Worm (Caenorhabditis elegans) whole organism, L2 larva: Measurements from ENCODE around the gene C14C10.10.

Source experiments
- C34F6.9 ChIP-seq: fragments of 150-350 bp; optimal IDR thresholded peaks from 2 replicates; lab custom pipeline; 2014; ENCODE audit warnings: missing biosample characterization, missing genetic modification characterization
- F13H6.1 ChIP-seq: sonication (generic microtip); optimal IDR thresholded peaks from 2 replicates; lab custom pipeline; 2016; ENCODE audit warnings: missing genetic modification characterization, missing compliant biosample characterization
- R02D3.7 ChIP-seq: fragments of 150-350 bp; optimal IDR thresholded peaks from 2 replicates; lab custom pipeline; 2014; ENCODE audit warnings: missing biosample characterization, missing genetic modification characterization
- Y55F3AM.14 ChIP-seq: fragments of 200-800 bp; sonication (Bioruptor generic); optimal IDR thresholded peaks from 2 replicates; lab custom pipeline; 2018; ENCODE audit warnings: mild to moderate bottlenecking, missing genetic modification characterization, missing compliant biosample characterization
- ZK546.5 ChIP-seq: sonication (generic microtip); optimal IDR thresholded peaks from 2 replicates; lab custom pipeline; 2017; ENCODE audit warnings: missing biosample characterization, missing genetic modification characterization
- alr-1 ChIP-seq: fragments of 150-350 bp; optimal IDR thresholded peaks from 2 replicates; lab custom pipeline; 2014; ENCODE audit warnings: missing biosample characterization, missing genetic modification characterization
- aly-2 ChIP-seq: fragments of 150-350 bp; optimal IDR thresholded peaks from 2 replicates; lab custom pipeline; 2014; ENCODE audit warnings: missing biosample characterization, missing genetic modification characterization
- ama-1 ChIP-seq: fragments of 150-350 bp; optimal IDR thresholded peaks from 2 replicates; lab custom pipeline; 2018; ENCODE audit warnings: inconsistent platforms
- blmp-1 ChIP-seq: sonication (generic microtip); optimal IDR thresholded peaks from 2 replicates; lab custom pipeline; 2017; ENCODE audit warnings: missing genetic modification characterization, mild to moderate bottlenecking, missing compliant biosample characterization, antibody characterized with exemption, moderate library complexity; ENCODE audit not compliant: insufficient read depth
- ceh-16 ChIP-seq: fragments of 150-350 bp; optimal IDR thresholded peaks from 2 replicates; lab custom pipeline; 2014; ENCODE audit warnings: missing biosample characterization, missing genetic modification characterization
- ceh-82 ChIP-seq: fragments of 150-350 bp; optimal IDR thresholded peaks from 2 replicates; lab custom pipeline; 2014; ENCODE audit warnings: missing biosample characterization, missing genetic modification characterization
- crh-2 ChIP-seq: sonication (generic microtip); optimal IDR thresholded peaks from 2 replicates; lab custom pipeline; 2017; ENCODE audit warnings: missing biosample characterization, missing genetic modification characterization
- dmd-4 ChIP-seq: sonication (generic microtip); optimal IDR thresholded peaks from 2 replicates; lab custom pipeline; 2017; ENCODE audit warnings: missing biosample characterization, missing genetic modification characterization
- egl-27 ChIP-seq: sonication (generic microtip); optimal IDR thresholded peaks from 3 replicates; lab custom pipeline; 2017; ENCODE audit warnings: missing biosample characterization, missing genetic modification reagents, missing genetic modification characterization
- elt-1 ChIP-seq: fragments of 150-350 bp; optimal IDR thresholded peaks from 2 replicates; lab custom pipeline; 2014; ENCODE audit warnings: missing biosample characterization, missing genetic modification characterization
- elt-3 ChIP-seq: sonication (generic microtip); optimal IDR thresholded peaks from 2 replicates; lab custom pipeline; 2017; ENCODE audit warnings: missing biosample characterization, missing genetic modification characterization
- fos-1 ChIP-seq: fragments of 150-350 bp; optimal IDR thresholded peaks from 2 replicates; lab custom pipeline; 2014; ENCODE audit warnings: missing biosample characterization, missing genetic modification characterization
- gmeb-1 ChIP-seq: fragments of 150-350 bp; optimal IDR thresholded peaks from 2 replicates; lab custom pipeline; 2014; ENCODE audit warnings: missing biosample characterization, missing genetic modification characterization
- lin-11 ChIP-seq: fragments of 150-350 bp; sonication (generic microtip); optimal IDR thresholded peaks from 2 replicates; lab custom pipeline; 2014; ENCODE audit warnings: missing biosample characterization, missing genetic modification characterization, inconsistent platforms, mixed read lengths
- lin-13 ChIP-seq: fragments of 150-350 bp; optimal IDR thresholded peaks from 2 replicates; lab custom pipeline; 2014; ENCODE audit warnings: missing biosample characterization, missing genetic modification reagents, missing genetic modification characterization
- lin-39 ChIP-seq: fragments of 150-350 bp; optimal IDR thresholded peaks from 2 replicates; lab custom pipeline; 2014; ENCODE audit warnings: missing biosample characterization, missing genetic modification reagents, missing genetic modification characterization
- lsy-2 ChIP-seq, 2 experiments: fragments of 150-350 bp in 1 of 2; sonication (generic microtip) in 1 of 2; optimal IDR thresholded peaks; 2 replicates each; lab custom pipeline; 2014 to 2017; ENCODE audit warnings: missing biosample characterization in 2 of 2, missing genetic modification characterization in 2 of 2
- mab-5 ChIP-seq: fragments of 150-350 bp; optimal IDR thresholded peaks from 2 replicates; lab custom pipeline; 2014; ENCODE audit warnings: missing biosample characterization, missing genetic modification characterization
- mbf-1 ChIP-seq: sonication (generic microtip); optimal IDR thresholded peaks from 2 replicates; lab custom pipeline; 2017; ENCODE audit warnings: missing biosample characterization, missing genetic modification characterization
- mdl-1 ChIP-seq, 2 experiments: fragments of 150-350 bp in 1 of 2; sonication (generic microtip) in 1 of 2; optimal IDR thresholded peaks; 2 replicates each; lab custom pipeline; 2017; ENCODE audit warnings: missing biosample characterization in 2 of 2, missing genetic modification characterization in 2 of 2
- nhr-10 ChIP-seq: sonication (generic microtip); optimal IDR thresholded peaks from 2 replicates; lab custom pipeline; 2017; ENCODE audit warnings: missing biosample characterization, missing genetic modification characterization
- nhr-11 ChIP-seq: fragments of 150-350 bp; optimal IDR thresholded peaks from 2 replicates; lab custom pipeline; 2014; ENCODE audit warnings: missing biosample characterization, missing genetic modification characterization
- nhr-12 ChIP-seq: fragments of 150-350 bp; optimal IDR thresholded peaks from 2 replicates; lab custom pipeline; 2014; ENCODE audit warnings: missing biosample characterization, missing genetic modification characterization
- nhr-129 ChIP-seq: fragments of 150-350 bp; optimal IDR thresholded peaks from 2 replicates; lab custom pipeline; 2014; ENCODE audit warnings: missing biosample characterization, missing genetic modification characterization
- nhr-21 ChIP-seq: fragments of 150-350 bp; optimal IDR thresholded peaks from 2 replicates; lab custom pipeline; 2014; ENCODE audit warnings: missing biosample characterization, missing genetic modification characterization
- nhr-23 ChIP-seq: fragments of 150-350 bp; optimal IDR thresholded peaks from 2 replicates; lab custom pipeline; 2014; ENCODE audit warnings: missing biosample characterization, missing genetic modification reagents, missing genetic modification characterization
- nhr-237 ChIP-seq: fragments of 150-350 bp; optimal IDR thresholded peaks from 2 replicates; lab custom pipeline; 2014; ENCODE audit warnings: missing biosample characterization, missing genetic modification characterization
- nhr-25 ChIP-seq: fragments of 150-350 bp; sonication (generic microtip); optimal IDR thresholded peaks from 3 replicates; lab custom pipeline; 2014; ENCODE audit warnings: missing biosample characterization, missing genetic modification characterization
- nhr-6 ChIP-seq: fragments of 150-350 bp; optimal IDR thresholded peaks from 2 replicates; lab custom pipeline; 2014; ENCODE audit warnings: missing biosample characterization, missing genetic modification characterization
- nhr-77 ChIP-seq: fragments of 150-350 bp; optimal IDR thresholded peaks from 2 replicates; lab custom pipeline; 2014; ENCODE audit warnings: missing biosample characterization, missing genetic modification characterization
- peb-1 ChIP-seq: fragments of 150-350 bp; optimal IDR thresholded peaks from 2 replicates; lab custom pipeline; 2014; ENCODE audit warnings: missing biosample characterization, missing genetic modification characterization
- sem-4 ChIP-seq: fragments of 150-350 bp; optimal IDR thresholded peaks from 2 replicates; lab custom pipeline; 2014; ENCODE audit warnings: missing biosample characterization, missing genetic modification reagents, missing genetic modification characterization
- skn-1 ChIP-seq: sonication (generic microtip); optimal IDR thresholded peaks from 2 replicates; lab custom pipeline; 2017; ENCODE audit warnings: missing biosample characterization, missing genetic modification characterization
- sma-3 ChIP-seq: sonication (generic microtip); optimal IDR thresholded peaks from 2 replicates; lab custom pipeline; 2016; ENCODE audit warnings: missing genetic modification reagents, missing genetic modification characterization, missing compliant biosample characterization
- sma-9 ChIP-seq, 2 experiments: fragments of 150-350 bp in 1 of 2; sonication (generic microtip) in 1 of 2; optimal IDR thresholded peaks; 2 replicates each; lab custom pipeline; 2014 to 2016; ENCODE audit warnings: missing genetic modification characterization in 2 of 2, mild to moderate bottlenecking in 1 of 2, missing biosample characterization in 1 of 2, missing compliant biosample characterization in 1 of 2, missing genetic modification reagents in 1 of 2, moderate library complexity in 1 of 2
- snpc-4 ChIP-seq: fragments of 150-350 bp; optimal IDR thresholded peaks from 2 replicates; lab custom pipeline; 2014; ENCODE audit warnings: missing biosample characterization, missing genetic modification characterization
- unc-39 ChIP-seq: fragments of 150-350 bp; optimal IDR thresholded peaks from 2 replicates; lab custom pipeline; 2014; ENCODE audit warnings: missing biosample characterization, missing genetic modification characterization
- unc-55 ChIP-seq: fragments of 150-350 bp; sonication (generic microtip); optimal IDR thresholded peaks from 3 replicates; lab custom pipeline; 2014; ENCODE audit warnings: missing biosample characterization, missing genetic modification reagents, missing genetic modification characterization
- unc-62 ChIP-seq: fragments of 150-350 bp; optimal IDR thresholded peaks from 2 replicates; lab custom pipeline; 2014; ENCODE audit warnings: missing biosample characterization, missing genetic modification reagents, missing genetic modification characterization
- ztf-1 ChIP-seq: fragments of 200-800 bp; sonication (Bioruptor generic); conservative IDR thresholded peaks from 2 replicates; pipeline ENCODE4 v1.3.6; 2022; ENCODE audit warnings: missing genetic modification characterization, missing compliant biosample characterization
- ztf-11 ChIP-seq: sonication (generic microtip); optimal IDR thresholded peaks from 2 replicates; lab custom pipeline; 2017; ENCODE audit warnings: missing biosample characterization, missing genetic modification characterization
- ztf-4 ChIP-seq: fragments of 150-350 bp; optimal IDR thresholded peaks from 2 replicates; lab custom pipeline; 2014; ENCODE audit warnings: missing biosample characterization, missing genetic modification characterization

The C14C10.10 gene

DNA sequence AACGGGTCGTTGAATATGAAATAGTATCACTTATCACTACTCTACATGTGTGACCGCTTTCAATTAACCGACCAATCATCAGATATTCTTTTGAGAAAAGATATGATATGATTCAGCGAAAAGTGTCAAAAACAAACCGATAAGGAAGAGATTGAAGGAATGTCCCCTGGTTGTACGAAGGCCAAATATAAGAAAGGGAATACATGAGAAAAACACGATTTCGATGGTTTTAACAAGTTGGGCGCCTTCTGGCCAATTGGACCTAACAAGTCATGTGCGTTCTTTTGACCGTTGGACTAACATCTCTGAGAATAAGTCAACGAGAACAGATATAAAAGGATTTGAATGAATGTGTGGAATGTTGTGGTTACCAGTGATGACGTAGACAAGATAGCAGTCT lies 43.1 kb downstream of the C14C10.10 start:
- no peak for TF ChIP-seq unc-39 (tag; lab: Kevin White, UChicago)
- TF ChIP-seq ama-1 (lab: Kevin White, UChicago), result peak; percentile 24
- no peak for TF ChIP-seq nhr-6
- TF ChIP-seq nhr-10 (tag; lab: Kevin White, UChicago), result no peak
- TF ChIP-seq egl-27 (tag; lab: Kevin White, UChicago), result no peak
- TF ChIP-seq elt-3 (tag; lab: Kevin White, UChicago), result no peak
- TF ChIP-seq nhr-25 (tag; lab: Kevin White, UChicago), result no peak
- TF ChIP-seq sma-9 (GFP tag; optimal IDR thresholded peaks at IDR 0.05; lab: Kevin White, UChicago), result peak; percentile 51
- no peak for TF ChIP-seq sma-9 (tag; optimal IDR thresholded peaks at IDR 0.05; lab: Kevin White, UChicago)
- no peak for TF ChIP-seq nhr-237
- TF ChIP-seq nhr-21, result peak; percentile 58
- no peak for TF ChIP-seq sem-4 (tag; lab: Kevin White, UChicago)
- peak; percentile 13 for TF ChIP-seq gmeb-1
- no peak for TF ChIP-seq ztf-11
- no peak for TF ChIP-seq snpc-4 (tag; lab: Kevin White, UChicago)
- TF ChIP-seq dmd-4, result no peak
- no peak for TF ChIP-seq ceh-16
- no peak for TF ChIP-seq ceh-82 (tag; lab: Kevin White, UChicago)
- no peak for TF ChIP-seq Y55F3AM.14 (GFP tag; lab: Kevin White, UChicago)
- peak; percentile 47 for TF ChIP-seq nhr-129 (tag; lab: Kevin White, UChicago)
- no peak for TF ChIP-seq C34F6.9 (tag; lab: Kevin White, UChicago)
- no peak for TF ChIP-seq nhr-12 (tag; lab: Kevin White, UChicago)
- TF ChIP-seq mab-5, result no peak
- TF ChIP-seq sma-3 (GFP tag; lab: Kevin White, UChicago), result peak; percentile 78
- TF ChIP-seq blmp-1 (tag; lab: Kevin White, UChicago), result peak; percentile 38

DNA sequence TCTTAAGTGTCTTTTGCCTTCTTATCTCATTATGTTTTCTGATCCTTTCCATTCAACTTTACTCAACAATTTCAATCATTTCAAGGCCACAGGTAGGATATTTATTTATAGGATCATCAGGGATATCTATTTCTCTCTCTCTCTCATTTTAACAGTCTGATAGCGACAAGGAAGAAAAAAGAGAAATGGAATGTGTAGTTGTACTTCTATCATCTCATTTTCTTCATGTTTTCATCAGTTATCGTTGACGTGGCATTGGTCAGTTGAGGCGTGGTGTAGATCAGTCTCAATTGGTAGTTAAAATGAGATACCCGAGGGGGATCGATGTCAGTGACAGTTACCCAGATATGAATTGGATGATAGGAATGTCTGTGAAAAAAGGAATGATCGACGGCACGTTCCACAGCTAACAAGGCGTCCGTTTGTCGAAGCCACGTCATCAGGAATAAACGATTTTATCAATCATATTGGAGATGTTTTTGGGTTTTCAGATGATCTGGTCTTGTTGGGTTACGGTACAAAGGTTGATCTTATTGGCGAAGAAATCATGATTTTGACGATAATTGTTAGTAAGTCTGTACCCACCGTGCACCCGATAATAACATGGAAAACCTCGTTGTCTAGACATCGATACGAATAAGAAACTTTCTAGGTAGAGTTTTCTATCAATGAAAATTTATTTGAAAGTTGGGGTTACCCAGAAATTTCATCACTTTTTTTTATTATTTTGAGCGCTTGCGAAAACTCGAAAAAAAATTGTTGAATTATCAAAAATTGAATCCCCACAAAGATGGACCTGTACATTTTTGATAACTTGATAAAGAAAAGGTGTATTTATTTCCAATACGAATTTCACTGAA lies 44.5 kb downstream of the C14C10.10 start:
- TF ChIP-seq elt-3 (tag; lab: Kevin White, UChicago) (no peak), fos-1 (tag; lab: Kevin White, UChicago) (peak; percentile 15), nhr-21 (peak; percentile 81), unc-39 (tag; lab: Kevin White, UChicago) (no peak), mdl-1 (tag; optimal IDR thresholded peaks at IDR 0.05; lab: Kevin White, UChicago) (no peak), snpc-4 (tag; lab: Kevin White, UChicago) (no peak), ZK546.5 (tag; lab: Kevin White, UChicago) (no peak), ceh-16 (no peak), ceh-82 (tag; lab: Kevin White, UChicago) (no peak), nhr-23 (tag; lab: Kevin White, UChicago) (no peak), dmd-4 (no peak), Y55F3AM.14 (GFP tag; lab: Kevin White, UChicago) (no peak), skn-1 (tag; lab: Kevin White, UChicago) (no peak), ama-1 (lab: Kevin White, UChicago) (no peak), egl-27 (tag; lab: Kevin White, UChicago) (peak; percentile 83), nhr-10 (tag; lab: Kevin White, UChicago) (no peak), sem-4 (tag; lab: Kevin White, UChicago) (no peak), nhr-129 (tag; lab: Kevin White, UChicago) (peak; percentile 34), nhr-237 (no peak), C34F6.9 (tag; lab: Kevin White, UChicago) (no peak), lin-13 (GFP tag; lab: Kevin White, UChicago) (no peak), mab-5 (no peak), lin-39 (no peak), unc-55 (no peak), sma-3 (GFP tag; lab: Kevin White, UChicago) (peak; percentile 80), crh-2 (peak; percentile 93), F13H6.1 (tag; lab: Kevin White, UChicago) (no peak), nhr-11 (tag; lab: Kevin White, UChicago) (no peak), aly-2 (no peak), ztf-1 (GFP tag; lab: Robert Waterston, UW) (no peak), alr-1 (tag; lab: Kevin White, UChicago) (no peak), R02D3.7 (tag; lab: Kevin White, UChicago) (no peak), nhr-25 (tag; lab: Kevin White, UChicago) (peak; percentile 76), nhr-12 (tag; lab: Kevin White, UChicago) (no peak), mbf-1 (tag; lab: Kevin White, UChicago) (no peak), nhr-77 (no peak), lin-11 (tag; lab: Kevin White, UChicago) (no peak), ztf-11 (no peak), ztf-4 (tag; lab: Kevin White, UChicago) (no peak), blmp-1 (tag; lab: Kevin White, UChicago) (peak; percentile 85), sma-9 (GFP tag; optimal IDR thresholded peaks at IDR 0.05; lab: Kevin White, UChicago) (peak; percentile 82), sma-9 (tag; optimal IDR thresholded peaks at IDR 0.05; lab: Kevin White, UChicago) (no peak), lsy-2 (tag; optimal IDR thresholded peaks at IDR 0.05; lab: Kevin White, UChicago) (no peak), gmeb-1 (peak; percentile 39), unc-62 (GFP tag; lab: Kevin White, UChicago) (no peak), elt-1 (tag; lab: Kevin White, UChicago) (no peak), peb-1 (tag; lab: Kevin White, UChicago) (no peak)
